Fruit fly (Drosophila melanogaster): ENCODE results near the gene CG43861.

Gene CG43861

DNA sequence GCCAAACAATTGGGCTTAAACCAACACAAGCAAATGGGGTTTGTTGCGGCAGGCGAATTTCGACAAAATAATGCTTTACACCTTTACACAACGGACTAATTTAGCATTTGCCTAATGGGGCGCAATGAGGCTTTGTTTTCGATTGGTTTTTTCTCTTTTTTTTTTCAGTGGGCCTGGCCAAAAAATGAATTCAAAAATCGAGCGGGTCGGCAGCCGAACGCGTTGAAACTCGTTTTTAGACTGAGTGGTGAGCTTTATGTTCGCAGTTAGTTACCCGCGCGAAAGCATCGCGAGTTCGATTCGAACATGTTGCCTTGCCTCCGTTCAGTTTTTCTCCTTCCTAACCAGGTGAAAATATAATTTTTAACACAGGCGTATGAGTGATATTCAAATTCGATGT, at the start of gene CG43861:
Gene CG43861, minus strand, starts transcription at position 228 of the 400 bp plus-strand sequence.
- TF ChIP-seq rgr (GFP tag; optimal IDR thresholded peaks at IDR 0.05) (peak; percentile 19), ey (GFP tag; optimal IDR thresholded peaks at IDR 0.05) (peak; percentile 3), fru (GFP tag; optimal IDR thresholded peaks at IDR 0.05) (peak; percentile 29), N (GFP tag; optimal IDR thresholded peaks at IDR 0.05) (no peak)

DNA sequence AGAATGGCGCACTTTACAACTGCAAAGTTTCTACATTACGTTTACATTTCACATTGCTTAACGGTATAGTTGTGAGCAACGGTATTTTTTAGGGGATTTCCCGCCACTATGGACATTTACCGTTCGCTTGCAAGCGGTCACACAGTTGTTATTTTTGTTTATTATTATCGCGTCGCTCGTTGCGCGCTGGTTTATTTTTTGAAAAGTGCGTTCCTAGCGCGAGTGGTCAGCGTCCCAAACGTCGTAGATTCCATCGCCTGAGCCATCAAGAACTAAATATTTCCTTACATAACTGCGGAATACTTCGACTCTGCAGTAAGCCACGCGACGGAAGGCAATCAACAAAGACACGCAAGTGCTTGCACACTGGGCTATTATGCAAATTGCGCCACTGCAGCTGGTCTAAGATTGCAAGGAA, 49.2 kb upstream of the CG43861 start, which contains the start of gene bwa:
Gene bwa, plus strand, starts transcription at position 159 of the 418 bp plus-strand sequence.
- TF ChIP-seq woc (GFP tag; optimal IDR thresholded peaks at IDR 0.05) (no peak), h (GFP tag; optimal IDR thresholded peaks at IDR 0.05) (peak; percentile 5), Hr83 (GFP tag; optimal IDR thresholded peaks at IDR 0.05; ENCODE audit: poor library complexity, severe bottlenecking) (no peak), Rel (GFP tag; optimal IDR thresholded peaks at IDR 0.05) (no peak), Rel (tag; optimal IDR thresholded peaks at IDR 0.05) (peak; percentile 98), ey (GFP tag; optimal IDR thresholded peaks at IDR 0.05) (no peak), rgr (GFP tag; optimal IDR thresholded peaks at IDR 0.05) (peak; percentile 5), foxo (GFP tag; optimal IDR thresholded peaks at IDR 0.05) (no peak), pan (optimal IDR thresholded peaks at IDR 0.05) (no peak)

DNA sequence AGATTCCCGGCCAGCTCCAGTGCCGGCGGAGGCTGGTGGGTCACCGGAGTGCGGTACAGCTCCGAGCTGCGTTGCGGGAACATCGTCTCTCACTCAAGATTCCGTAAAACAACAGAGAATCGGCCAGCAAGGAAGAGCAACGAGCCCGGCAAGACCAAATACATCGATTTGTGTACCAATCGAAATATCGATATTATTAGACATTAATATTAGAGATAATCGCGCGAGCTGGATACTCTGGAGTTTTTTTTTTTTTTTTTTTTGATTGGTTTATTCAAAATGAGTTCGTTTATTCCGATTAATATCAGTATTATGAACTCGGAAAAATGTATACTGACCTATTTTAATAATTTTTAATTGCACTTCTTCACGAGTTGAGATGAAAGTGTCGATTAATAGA, 48.4 kb upstream of the CG43861 start, which contains the start of gene vls:
Gene vls, minus strand, starts transcription at position 164 of the 400 bp plus-strand sequence.
- TF ChIP-seq dsf (GFP tag; optimal IDR thresholded peaks at IDR 0.05; ENCODE audit: borderline replicate concordance) = no peak
- TF ChIP-seq CG9705 (GFP tag; optimal IDR thresholded peaks at IDR 0.05) = no peak
- no peak for TF ChIP-seq usp (GFP tag; optimal IDR thresholded peaks at IDR 0.05)
- TF ChIP-seq tai (GFP tag; optimal IDR thresholded peaks at IDR 0.05) = no peak
- TF ChIP-seq jim (GFP tag; optimal IDR thresholded peaks at IDR 0.05) = no peak
- no peak for TF ChIP-seq sage (GFP tag; optimal IDR thresholded peaks at IDR 0.05)
- TF ChIP-seq dmrt93B (GFP tag; optimal IDR thresholded peaks at IDR 0.05) = no peak
- TF ChIP-seq Sp1 (GFP tag; optimal IDR thresholded peaks at IDR 0.05) = no peak
- TF ChIP-seq ey (GFP tag; optimal IDR thresholded peaks at IDR 0.05) = no peak
- no peak for TF ChIP-seq Vsx2 (GFP tag; optimal IDR thresholded peaks at IDR 0.05; ENCODE audit: partially characterized antibody)

DNA sequence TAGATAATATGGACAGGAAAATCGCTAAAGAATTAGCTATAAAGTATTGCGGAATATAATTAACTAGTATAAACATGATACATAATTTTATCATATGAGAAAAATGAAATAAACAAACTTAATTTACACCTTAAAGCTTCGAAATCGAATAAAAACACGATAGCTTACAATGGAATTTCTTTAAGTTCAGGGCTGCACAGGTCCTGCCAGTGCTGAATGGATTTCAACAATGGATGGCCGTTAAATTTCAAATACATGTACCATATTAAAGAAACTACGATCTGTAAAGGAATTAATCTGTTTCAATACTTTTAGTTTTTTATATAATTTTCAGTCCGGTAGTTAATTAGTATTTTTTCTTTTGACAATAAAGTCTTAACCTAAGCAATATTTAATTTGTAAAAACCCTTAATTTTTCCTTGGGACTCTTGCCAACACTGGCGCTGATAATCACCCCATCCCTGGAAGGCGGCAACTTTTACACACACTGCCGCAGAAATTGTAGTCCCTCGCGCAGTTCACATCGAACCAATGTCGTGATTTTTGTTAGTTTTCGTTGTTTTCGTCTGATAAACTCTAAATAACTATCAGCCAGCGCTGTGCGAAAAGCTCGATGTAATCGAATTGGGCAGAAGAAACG, 44.1 kb upstream of the CG43861 start, which contains the start of the genes barr and lok:
Gene barr, minus strand, starts transcription at position 353 of the 640 bp plus-strand sequence.
Gene lok, plus strand, starts transcription at position 405 of the 640 bp plus-strand sequence.
- TF ChIP-seq dsf (GFP tag; optimal IDR thresholded peaks at IDR 0.05; ENCODE audit: borderline replicate concordance) (peak; percentile 23), foxo (GFP tag; optimal IDR thresholded peaks at IDR 0.05) (peak in 1 of 2 experiments; percentile 70), Abd-B (GFP tag; optimal IDR thresholded peaks at IDR 0.05) (no peak), h (GFP tag; optimal IDR thresholded peaks at IDR 0.05) (peak; percentile 52), CG9705 (GFP tag; optimal IDR thresholded peaks at IDR 0.05) (peak; percentile 44), Hr83 (GFP tag; optimal IDR thresholded peaks at IDR 0.05; ENCODE audit: poor library complexity, severe bottlenecking) (no peak), rgr (GFP tag; optimal IDR thresholded peaks at IDR 0.05) (peak; percentile 44), Myc (optimal IDR thresholded peaks at IDR 0.05) (peak; percentile 94), Jra (GFP tag; optimal IDR thresholded peaks at IDR 0.05) (peak; percentile 57), CrebA (GFP tag; optimal IDR thresholded peaks at IDR 0.05; ENCODE audit: borderline replicate concordance) (no peak), Sp1 (GFP tag; optimal IDR thresholded peaks at IDR 0.05) (peak; percentile 41), Mio (GFP tag; optimal IDR thresholded peaks at IDR 0.05) (no peak), GATAd (GFP tag; optimal IDR thresholded peaks at IDR 0.05) (peak; percentile 14), Rel (GFP tag; optimal IDR thresholded peaks at IDR 0.05) (no peak), Rel (tag; optimal IDR thresholded peaks at IDR 0.05) (peak; percentile 31), br (GFP tag; optimal IDR thresholded peaks at IDR 0.05) (peak; percentile 20), lola (GFP tag; optimal IDR thresholded peaks at IDR 0.05) (no peak), Dif (GFP tag; optimal IDR thresholded peaks at IDR 0.05; ENCODE audit: partially characterized antibody) (no peak), Hr78 (GFP tag; optimal IDR thresholded peaks at IDR 0.05) (no peak), sv (GFP tag; optimal IDR thresholded peaks at IDR 0.05) (peak; percentile 65), dl (GFP tag; optimal IDR thresholded peaks at IDR 0.05; ENCODE audit: insufficient read depth in 1 of 2, partially characterized antibody in 2 of 2) (no peak), Hnf4 (GFP tag; optimal IDR thresholded peaks at IDR 0.05) (no peak), N (GFP tag; optimal IDR thresholded peaks at IDR 0.05) (no peak), tai (GFP tag; optimal IDR thresholded peaks at IDR 0.05) (no peak), dmrt93B (GFP tag; optimal IDR thresholded peaks at IDR 0.05) (peak; percentile 45), brk (GFP tag; optimal IDR thresholded peaks at IDR 0.05) (no peak), psq (GFP tag; optimal IDR thresholded peaks at IDR 0.05) (peak; percentile 48), sage (GFP tag; optimal IDR thresholded peaks at IDR 0.05) (no peak), pan (optimal IDR thresholded peaks at IDR 0.05) (no peak), HLH106 (tag; optimal IDR thresholded peaks at IDR 0.05) (peak; percentile 64), usp (GFP tag; optimal IDR thresholded peaks at IDR 0.05) (no peak), OdsH (GFP tag; optimal IDR thresholded peaks at IDR 0.05) (peak; percentile 16), fru (GFP tag; optimal IDR thresholded peaks at IDR 0.05) (peak; percentile 62), woc (GFP tag; optimal IDR thresholded peaks at IDR 0.05) (peak; percentile 73), Dfd (GFP tag; optimal IDR thresholded peaks at IDR 0.05) (no peak), jim (GFP tag; optimal IDR thresholded peaks at IDR 0.05) (no peak), ey (GFP tag; optimal IDR thresholded peaks at IDR 0.05) (peak; percentile 37), CG32264 (GFP tag; optimal IDR thresholded peaks at IDR 0.05) (no peak), Vsx2 (GFP tag; optimal IDR thresholded peaks at IDR 0.05; ENCODE audit: partially characterized antibody) (no peak)
